Worm (Caenorhabditis elegans) whole organism, L2 larva: Measurements from ENCODE around the gene ttr-53.

Experiments used
- ceh-16 ChIP-seq: fragments of 150-350 bp; optimal IDR thresholded peaks from 2 replicates; lab custom pipeline; 2014; ENCODE audit warnings: missing biosample characterization, missing genetic modification characterization
- egl-27 ChIP-seq: sonication (generic microtip); optimal IDR thresholded peaks from 3 replicates; lab custom pipeline; 2017; ENCODE audit warnings: missing biosample characterization, missing genetic modification reagents, missing genetic modification characterization
- lin-11 ChIP-seq: fragments of 150-350 bp; sonication (generic microtip); optimal IDR thresholded peaks from 2 replicates; lab custom pipeline; 2014; ENCODE audit warnings: missing biosample characterization, missing genetic modification characterization, inconsistent platforms, mixed read lengths
- mdl-1 ChIP-seq, 2 experiments: fragments of 150-350 bp in 1 of 2; sonication (generic microtip) in 1 of 2; optimal IDR thresholded peaks; 2 replicates each; lab custom pipeline; 2017; ENCODE audit warnings: missing biosample characterization in 2 of 2, missing genetic modification characterization in 2 of 2
- skn-1 ChIP-seq: sonication (generic microtip); optimal IDR thresholded peaks from 2 replicates; lab custom pipeline; 2017; ENCODE audit warnings: missing biosample characterization, missing genetic modification characterization
- unc-55 ChIP-seq: fragments of 150-350 bp; sonication (generic microtip); optimal IDR thresholded peaks from 3 replicates; lab custom pipeline; 2014; ENCODE audit warnings: missing biosample characterization, missing genetic modification reagents, missing genetic modification characterization

DNA sequence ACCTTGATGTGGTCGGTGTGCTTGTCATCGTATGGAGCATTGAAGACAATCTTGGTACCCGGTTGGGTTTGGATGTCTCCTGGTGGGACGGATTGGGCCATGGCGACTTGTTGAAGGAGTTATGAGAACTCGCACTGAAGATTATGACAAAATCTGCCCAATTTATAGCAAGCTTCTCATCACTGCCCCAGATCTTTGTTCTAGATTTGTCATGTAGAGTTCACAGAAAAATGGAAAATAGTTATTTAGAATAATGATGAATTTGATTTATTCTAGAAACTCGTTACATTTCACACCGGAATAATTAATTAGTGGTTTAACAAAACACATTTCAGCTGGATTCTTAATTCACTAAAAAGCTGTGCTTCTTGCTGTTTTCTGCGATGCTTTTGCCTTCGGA is 14.2 kb upstream of the ttr-53 start, which contains the start of gene msp-38:
- no peak for TF ChIP-seq ceh-16 (tag; lab: Kevin White, UChicago)
- TF ChIP-seq lin-11 = no peak
- TF ChIP-seq mdl-1 (tag; optimal IDR thresholded peaks at IDR 0.05; lab: Kevin White, UChicago) = no peak
- no peak for TF ChIP-seq unc-55 (GFP tag; lab: Kevin White, UChicago)
- no peak for TF ChIP-seq skn-1 (tag; lab: Kevin White, UChicago)
- no peak for TF ChIP-seq egl-27 (tag; lab: Kevin White, UChicago)
